Worm (Caenorhabditis elegans) whole organism, L1 larva: Measurements from ENCODE around the gene kdp-1.

ENCODE experiments used
- C04F5.9 ChIP-seq: sonication (generic microtip); optimal IDR thresholded peaks from 2 replicates; lab custom pipeline; 2016; ENCODE audit warnings: missing genetic modification characterization, missing compliant biosample characterization
- C16A3.4 ChIP-seq: fragments of 150-350 bp; optimal IDR thresholded peaks from 2 replicates; lab custom pipeline; 2014; ENCODE audit warnings: missing biosample characterization, missing genetic modification characterization
- F16B12.6 ChIP-seq: fragments of 150-350 bp; optimal IDR thresholded peaks from 2 replicates; lab custom pipeline; 2014; ENCODE audit warnings: missing biosample characterization, missing genetic modification characterization
- aha-1 ChIP-seq: fragments of 150-350 bp; optimal IDR thresholded peaks from 2 replicates; lab custom pipeline; 2014; ENCODE audit warnings: missing biosample characterization, missing genetic modification characterization
- aly-2 ChIP-seq: fragments of 150-350 bp; optimal IDR thresholded peaks from 2 replicates; lab custom pipeline; 2014; ENCODE audit warnings: missing biosample characterization, missing genetic modification characterization
- ama-1 ChIP-seq: fragments of 150-350 bp; optimal IDR thresholded peaks from 2 replicates; lab custom pipeline; 2014
- ceh-63 ChIP-seq: fragments of 200-800 bp; sonication (Bioruptor generic); optimal IDR thresholded peaks from 2 replicates; lab custom pipeline; 2018; ENCODE audit warnings: mild to moderate bottlenecking, missing genetic modification characterization, missing compliant biosample characterization
- ceh-8 ChIP-seq: fragments of 200-800 bp; sonication (Bioruptor generic); optimal IDR thresholded peaks from 2 replicates; lab custom pipeline; 2018; ENCODE audit warnings: mild to moderate bottlenecking, missing genetic modification characterization, moderate library complexity, missing compliant biosample characterization
- ceh-82 ChIP-seq, 3 experiments: fragments of 150-350 bp in 1 of 3; sonication (generic microtip) in 2 of 3; optimal IDR thresholded peaks; 2 replicates each; lab custom pipeline; 2014 to 2017; ENCODE audit warnings: missing biosample characterization in 3 of 3, missing genetic modification characterization in 3 of 3
- ceh-88 ChIP-seq: fragments of 200-800 bp; sonication (Bioruptor generic); IDR thresholded peaks from 2 replicates; pipeline ENCODE4 v1.3.6; 2022; ENCODE audit warnings: missing genetic modification characterization, missing compliant biosample characterization
- ceh-90 ChIP-seq: sonication (generic microtip); optimal IDR thresholded peaks from 2 replicates; lab custom pipeline; 2016; ENCODE audit warnings: missing genetic modification characterization, missing compliant biosample characterization
- ces-1 ChIP-seq: fragments of 150-350 bp; optimal IDR thresholded peaks from 2 replicates; lab custom pipeline; 2014; ENCODE audit warnings: missing biosample characterization, missing genetic modification reagents, missing genetic modification characterization
- dpl-1 ChIP-seq, 3 experiments: fragments of 150-350 bp in 2 of 3; sonication (generic microtip) in 1 of 3; optimal IDR thresholded peaks; 2 replicates each; lab custom pipeline; 2014 to 2017; ENCODE audit warnings: missing biosample characterization in 3 of 3, missing genetic modification characterization in 3 of 3, missing genetic modification reagents in 3 of 3
- efl-1 ChIP-seq, 4 experiments: fragments of 150-350 bp; optimal IDR thresholded peaks in 3 of 4; peaks in 1 of 4; 1 replicate in 1 of 4; 2 replicates in 3 of 4; lab custom pipeline; 2014; ENCODE audit warnings: missing biosample characterization in 2 of 4, missing genetic modification characterization in 2 of 4, missing genetic modification reagents in 2 of 4
- egl-13 ChIP-seq: sonication (generic microtip); optimal IDR thresholded peaks from 2 replicates; lab custom pipeline; 2016; ENCODE audit warnings: missing genotype, missing genetic modification reagents, missing genetic modification characterization, missing compliant biosample characterization
- elt-3 ChIP-seq, 6 experiments: fragments of 150-350 bp in 1 of 6; sonication (generic microtip); optimal IDR thresholded peaks; 2 replicates each; lab custom pipeline; 2017 to 2018; ENCODE audit warnings: missing biosample characterization in 6 of 6, missing genetic modification characterization in 6 of 6, inconsistent platforms in 1 of 6
- ets-5 ChIP-seq: fragments of 200-800 bp; sonication (Bioruptor generic); IDR thresholded peaks from 2 replicates; pipeline ENCODE4 v1.3.6; 2022; ENCODE audit warnings: missing genetic modification characterization, missing compliant biosample characterization
- fkh-10 ChIP-seq: sonication (generic microtip); optimal IDR thresholded peaks from 2 replicates; lab custom pipeline; 2017; ENCODE audit warnings: missing biosample characterization, missing genetic modification reagents, missing genetic modification characterization
- fkh-4 ChIP-seq: sonication (generic microtip); optimal IDR thresholded peaks from 2 replicates; lab custom pipeline; 2016; ENCODE audit warnings: missing compliant biosample characterization, missing genetic modification characterization, borderline replicate concordance
- fkh-8 ChIP-seq: sonication (generic microtip); optimal IDR thresholded peaks from 2 replicates; lab custom pipeline; 2016; ENCODE audit warnings: mild to moderate bottlenecking, missing genetic modification characterization, missing compliant biosample characterization
- fos-1 ChIP-seq: fragments of 150-350 bp; optimal IDR thresholded peaks from 2 replicates; lab custom pipeline; 2014; ENCODE audit warnings: missing biosample characterization, missing genetic modification characterization
- grh-1 ChIP-seq: fragments of 200-800 bp; sonication (Bioruptor generic); IDR thresholded peaks from 2 replicates; pipeline ENCODE4 v1.3.6; 2022; ENCODE audit warnings: missing genetic modification reagents, missing genetic modification characterization, missing compliant biosample characterization
- isw-1 ChIP-seq: fragments of 200-800 bp; sonication (Bioruptor generic); IDR thresholded peaks from 2 replicates; pipeline ENCODE4 v1.3.6; 2022; ENCODE audit warnings: missing genetic modification characterization, missing compliant biosample characterization
- jun-1 ChIP-seq: fragments of 150-350 bp; optimal IDR thresholded peaks from 2 replicates; lab custom pipeline; 2014; ENCODE audit warnings: missing biosample characterization, missing genetic modification reagents, missing genetic modification characterization
- lin-35 ChIP-seq, 2 experiments: fragments of 150-350 bp; optimal IDR thresholded peaks; 2 replicates each; lab custom pipeline; 2014; ENCODE audit warnings: missing biosample characterization in 2 of 2, missing genetic modification characterization in 2 of 2, missing genetic modification reagents in 2 of 2
- lir-3 ChIP-seq: sonication (generic microtip); optimal IDR thresholded peaks from 2 replicates; lab custom pipeline; 2016; ENCODE audit warnings: mild to moderate bottlenecking, missing genetic modification characterization, moderate library complexity, missing compliant biosample characterization; ENCODE audit not compliant: poor library complexity
- lsy-2 ChIP-seq, 2 experiments: fragments of 150-350 bp; optimal IDR thresholded peaks; 2 replicates each; lab custom pipeline; 2014; ENCODE audit warnings: missing biosample characterization in 2 of 2, missing genetic modification characterization in 2 of 2
- mdl-1 ChIP-seq, 2 experiments: fragments of 150-350 bp; optimal IDR thresholded peaks; 2 replicates each; lab custom pipeline; 2014 to 2017; ENCODE audit warnings: missing biosample characterization in 2 of 2, missing genetic modification characterization in 2 of 2, inconsistent platforms in 1 of 2
- mep-1 ChIP-seq: fragments of 150-350 bp; optimal IDR thresholded peaks from 2 replicates; lab custom pipeline; 2014; ENCODE audit warnings: missing biosample characterization, missing genetic modification characterization
- nhr-12 ChIP-seq: sonication (generic microtip); optimal IDR thresholded peaks from 2 replicates; lab custom pipeline; 2017; ENCODE audit warnings: missing biosample characterization, missing genetic modification characterization
- nhr-20 ChIP-seq: sonication (generic microtip); optimal IDR thresholded peaks from 2 replicates; lab custom pipeline; 2016; ENCODE audit warnings: mild to moderate bottlenecking, missing genetic modification characterization, missing compliant biosample characterization
- nhr-237 ChIP-seq: fragments of 150-350 bp; optimal IDR thresholded peaks from 2 replicates; lab custom pipeline; 2014; ENCODE audit warnings: missing biosample characterization, missing genetic modification characterization
- nhr-28 ChIP-seq: fragments of 150-350 bp; optimal IDR thresholded peaks from 2 replicates; lab custom pipeline; 2014; ENCODE audit warnings: missing biosample characterization, missing genetic modification characterization
- nhr-47 ChIP-seq: sonication (generic microtip); optimal IDR thresholded peaks from 2 replicates; lab custom pipeline; 2016; ENCODE audit warnings: mild to moderate bottlenecking, missing genetic modification characterization, moderate library complexity, missing compliant biosample characterization
- nhr-76 ChIP-seq: sonication (generic microtip); optimal IDR thresholded peaks from 2 replicates; lab custom pipeline; 2017; ENCODE audit warnings: missing biosample characterization, missing genetic modification characterization
- nhr-90 ChIP-seq: sonication (generic microtip); optimal IDR thresholded peaks from 2 replicates; lab custom pipeline; 2016; ENCODE audit warnings: mild to moderate bottlenecking, missing genetic modification characterization, missing compliant biosample characterization; ENCODE audit not compliant: poor library complexity
- pqm-1 ChIP-seq: sonication (generic microtip); optimal IDR thresholded peaks from 3 replicates; lab custom pipeline; 2017; ENCODE audit warnings: missing biosample characterization, missing genetic modification characterization
- skn-1 ChIP-seq: fragments of 150-350 bp; optimal IDR thresholded peaks from 2 replicates; lab custom pipeline; 2014; ENCODE audit warnings: missing biosample characterization, missing genetic modification characterization
- snpc-4 ChIP-seq: fragments of 150-350 bp; optimal IDR thresholded peaks from 2 replicates; lab custom pipeline; 2014; ENCODE audit warnings: missing biosample characterization, missing genetic modification characterization
- snu-23 ChIP-seq: sonication (generic microtip); optimal IDR thresholded peaks from 2 replicates; lab custom pipeline; 2016; ENCODE audit warnings: missing genetic modification characterization, missing compliant biosample characterization
- sup-37 ChIP-seq: fragments of 200-800 bp; sonication (Bioruptor generic); optimal IDR thresholded peaks from 2 replicates; lab custom pipeline; 2018; ENCODE audit warnings: mild to moderate bottlenecking, missing genetic modification characterization, missing compliant biosample characterization
- tbx-2 ChIP-seq: sonication (generic microtip); optimal IDR thresholded peaks from 2 replicates; lab custom pipeline; 2016; ENCODE audit warnings: missing genetic modification characterization, missing compliant biosample characterization
- unc-130 ChIP-seq: fragments of 150-350 bp; optimal IDR thresholded peaks from 2 replicates; lab custom pipeline; 2017; ENCODE audit warnings: missing biosample characterization, missing genetic modification characterization, inconsistent platforms
- unc-62 ChIP-seq: fragments of 150-350 bp; optimal IDR thresholded peaks from 2 replicates; lab custom pipeline; 2014; ENCODE audit warnings: missing biosample characterization, missing genetic modification reagents, missing genetic modification characterization
- unc-98 ChIP-seq: fragments of 200-800 bp; sonication (Bioruptor generic); IDR thresholded peaks from 2 replicates; pipeline ENCODE4 v1.3.6; 2022; ENCODE audit warnings: missing genetic modification characterization, missing compliant biosample characterization
- vab-15 ChIP-seq: sonication (generic microtip); optimal IDR thresholded peaks from 2 replicates; lab custom pipeline; 2017; ENCODE audit warnings: missing genotype, mild to moderate bottlenecking, missing genetic modification characterization, missing compliant biosample characterization
- zag-1 ChIP-seq: fragments of 150-350 bp; optimal IDR thresholded peaks from 2 replicates; lab custom pipeline; 2014; ENCODE audit warnings: missing biosample characterization, missing genetic modification characterization
- zip-4 ChIP-seq: fragments of 200-800 bp; sonication (Bioruptor generic); optimal IDR thresholded peaks from 2 replicates; lab custom pipeline; 2018; ENCODE audit warnings: mild to moderate bottlenecking, missing genetic modification characterization, moderate library complexity, missing compliant biosample characterization
- ztf-11 ChIP-seq, 2 experiments: sonication (generic microtip); optimal IDR thresholded peaks; 2 replicates each; lab custom pipeline; 2016 to 2017; ENCODE audit warnings: missing genetic modification characterization in 2 of 2, missing biosample characterization in 1 of 2, missing compliant biosample characterization in 1 of 2

The kdp-1 gene

DNA sequence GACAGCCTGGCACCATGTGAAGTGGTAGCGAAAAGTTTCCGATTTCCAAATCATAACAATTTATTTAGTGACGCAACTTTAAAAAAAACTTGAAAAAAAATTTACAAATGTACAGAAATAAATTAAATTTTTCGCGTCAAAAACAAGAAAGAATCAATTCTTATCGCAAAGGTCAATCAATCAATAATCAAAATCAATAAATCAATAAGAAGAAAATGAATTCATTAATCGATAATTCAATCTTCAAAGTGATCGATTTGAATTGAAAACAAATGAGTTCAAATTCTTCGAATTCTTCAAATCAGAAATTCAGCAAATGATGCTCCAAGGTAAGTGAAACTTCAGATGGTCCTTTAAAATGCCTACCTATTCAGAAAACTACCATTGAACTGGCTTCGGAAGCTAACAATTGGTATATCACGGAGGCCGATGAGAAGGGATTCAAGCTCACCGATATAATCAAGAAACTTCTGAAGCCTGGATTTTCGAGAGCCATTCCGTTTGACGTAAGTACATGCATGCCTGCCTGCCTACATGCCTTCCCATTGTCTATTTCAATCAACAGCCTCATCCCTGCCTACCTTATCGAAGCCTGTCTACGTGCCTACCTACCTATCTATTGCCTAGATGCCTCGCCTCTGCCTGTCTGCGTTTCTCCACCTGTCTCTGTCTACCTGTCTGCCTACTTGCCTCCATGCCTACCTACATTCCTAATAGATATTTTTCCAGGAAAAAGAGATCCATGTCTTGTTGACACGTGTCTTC, 20.1 kb downstream of the kdp-1 start:
- TF ChIP-seq unc-130 (no peak), zip-4 (GFP tag; lab: Kevin White, UChicago) (no peak), isw-1 (GFP tag; lab: Robert Waterston, UW) (no peak), C16A3.4 (tag; lab: Kevin White, UChicago) (no peak), nhr-90 (tag; lab: Kevin White, UChicago) (no peak), mdl-1 (tag; optimal IDR thresholded peaks at IDR 0.05; lab: Kevin White, UChicago) (no peak), nhr-47 (tag; lab: Kevin White, UChicago) (no peak), ztf-11 (tag; optimal IDR thresholded peaks at IDR 0.05; lab: Kevin White, UChicago) (no peak), fos-1 (no peak), elt-3 (tag; optimal IDR thresholded peaks at IDR 0.05; lab: Kevin White, UChicago) (no peak), nhr-28 (tag; lab: Kevin White, UChicago) (no peak), efl-1 (optimal IDR thresholded peaks at IDR 0.05; lab: Kevin White, UChicago) (no peak), efl-1 (GFP tag; optimal IDR thresholded peaks at IDR 0.05 in 1 of 2; lab: Kevin White, UChicago) (no peak), unc-62 (no peak), ces-1 (GFP tag; lab: Kevin White, UChicago) (no peak), nhr-237 (tag; lab: Kevin White, UChicago) (no peak), ceh-88 (no peak), tbx-2 (tag; lab: Kevin White, UChicago) (no peak), snpc-4 (no peak), fkh-8 (no peak), nhr-12 (tag; lab: Kevin White, UChicago) (no peak)

DNA sequence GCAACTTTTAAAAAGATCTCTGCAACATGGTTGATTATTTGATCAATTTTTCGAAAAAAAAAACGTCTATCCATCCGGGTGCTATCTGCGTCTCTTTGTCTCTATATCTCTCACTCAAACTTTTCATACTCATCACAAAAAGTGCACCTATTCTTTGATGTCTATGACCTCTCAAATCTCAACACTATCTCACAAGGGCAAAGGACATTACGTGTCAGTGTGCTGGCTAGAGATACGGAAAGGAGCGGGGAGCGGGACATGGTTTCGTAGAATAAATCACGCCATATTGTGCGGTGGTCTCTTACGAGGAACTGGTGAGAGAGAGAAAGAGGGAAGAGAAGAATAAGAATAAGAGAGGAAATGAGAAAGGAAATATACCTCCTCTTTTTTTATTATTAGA, 22.4 kb downstream of the kdp-1 start:
- peak; percentile 18 for TF ChIP-seq fkh-10 (GFP tag; lab: Kevin White, UChicago)
- TF ChIP-seq unc-98 (GFP tag; lab: Robert Waterston, UW), result 0 out of 2 replicates have a peak, but pooled peaks have one; percentile 18
- TF ChIP-seq snu-23, result peak; percentile 87
- peak; percentile 55 for TF ChIP-seq nhr-237 (tag; lab: Kevin White, UChicago)
- peak; percentile 35; the same call in 1 of the 2 replicates for TF ChIP-seq grh-1 (GFP tag; lab: Robert Waterston, UW)
- TF ChIP-seq dpl-1 (GFP tag; optimal IDR thresholded peaks at IDR 0.05; lab: Kevin White, UChicago), result peak; percentile 35 to 48 (median 37)
- TF ChIP-seq C04F5.9 (tag; lab: Kevin White, UChicago), result no peak
- no peak for TF ChIP-seq sup-37
- peak; percentile 31 for TF ChIP-seq aha-1
- TF ChIP-seq zip-4 (GFP tag; lab: Kevin White, UChicago), result no peak
- TF ChIP-seq ets-5 (GFP tag; lab: Robert Waterston, UW), result no peak
- no peak for TF ChIP-seq nhr-76 (tag; lab: Kevin White, UChicago)
- peak; percentile 88 for TF ChIP-seq mep-1 (tag; lab: Kevin White, UChicago)
- TF ChIP-seq unc-62, result no peak
- peak in 2 of 3 experiments; percentile 44 to 71 for TF ChIP-seq ceh-82 (tag; optimal IDR thresholded peaks at IDR 0.05; lab: Kevin White, UChicago)
- no peak for TF ChIP-seq zag-1 (tag; lab: Kevin White, UChicago)
- peak; percentile 82 for TF ChIP-seq nhr-47 (tag; lab: Kevin White, UChicago)
- TF ChIP-seq F16B12.6 (tag; lab: Kevin White, UChicago), result no peak
- TF ChIP-seq egl-13 (tag; lab: Kevin White, UChicago), result no peak
- peak; percentile 43 to 58 for TF ChIP-seq lin-35 (GFP tag; optimal IDR thresholded peaks at IDR 0.05; lab: Kevin White, UChicago)
- peak; percentile 55 for TF ChIP-seq jun-1 (tag; lab: Kevin White, UChicago)
- TF ChIP-seq tbx-2 (tag; lab: Kevin White, UChicago), result peak; percentile 81
- TF ChIP-seq ceh-63 (GFP tag; lab: Kevin White, UChicago), result no peak
- no peak for TF ChIP-seq aly-2 (tag; lab: Kevin White, UChicago)
- no peak for TF ChIP-seq lir-3
- no peak for TF ChIP-seq ces-1 (GFP tag; lab: Kevin White, UChicago)
- no peak for TF ChIP-seq ceh-90
- no peak for TF ChIP-seq vab-15 (tag; lab: Kevin White, UChicago)
- peak; percentile 35 to 73 for TF ChIP-seq lsy-2 (tag; optimal IDR thresholded peaks at IDR 0.05; lab: Kevin White, UChicago)
- TF ChIP-seq pqm-1 (tag; lab: Kevin White, UChicago), result no peak
- no peak for TF ChIP-seq ceh-8
- TF ChIP-seq isw-1 (GFP tag; lab: Robert Waterston, UW), result no peak
- TF ChIP-seq fkh-4, result no peak
- TF ChIP-seq nhr-20 (tag; lab: Kevin White, UChicago), result peak; percentile 93
- TF ChIP-seq ama-1 (lab: Kevin White, UChicago), result no peak
- no peak for TF ChIP-seq skn-1 (tag; lab: Kevin White, UChicago)
- peak; percentile 81 for TF ChIP-seq nhr-90 (tag; lab: Kevin White, UChicago)
